Fruit fly (Drosophila melanogaster): Measurements from ENCODE around the gene CG43169.

CG43169 gene

DNA sequence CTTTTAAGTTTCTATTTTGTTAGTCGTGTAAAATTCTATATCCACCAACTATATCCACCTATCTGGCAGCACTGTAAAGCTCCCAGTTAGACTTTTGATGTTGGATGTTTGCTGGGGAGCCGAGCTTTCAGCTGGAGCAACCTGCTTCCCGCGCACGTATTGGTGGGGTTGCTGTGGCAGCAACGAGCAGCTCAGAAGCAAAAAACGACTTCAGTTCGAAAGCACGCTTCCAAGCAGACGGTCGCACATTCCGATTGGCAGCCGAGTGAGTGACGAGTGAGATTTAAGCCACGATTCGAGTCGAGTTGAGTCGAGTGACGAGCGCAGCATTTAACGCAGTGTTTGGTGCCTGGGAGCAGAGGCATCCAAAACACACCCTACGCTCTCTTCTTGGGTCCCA lies 23.9 kb upstream of the CG43169 start, which contains the start of the genes Tsp66E and mfr (continued):
- no peak for TF ChIP-seq HmgZ (tag; optimal IDR thresholded peaks at IDR 0.05)
- no peak for TF ChIP-seq CG14050 (GFP tag; IDR thresholded peaks at IDR 0.05)
- TF ChIP-seq scrt (GFP tag; optimal IDR thresholded peaks at IDR 0.05) = no peak
- 0 out of 2 replicates have a peak, but pooled peaks have one; percentile 33 for TF ChIP-seq bowl (GFP tag; IDR thresholded peaks at IDR 0.05)
- no peak for TF ChIP-seq p53 (GFP tag; optimal IDR thresholded peaks at IDR 0.05)
- no peak for TF ChIP-seq grau (tag; optimal IDR thresholded peaks at IDR 0.05)
- TF ChIP-seq CG10366 (GFP tag; IDR thresholded peaks at IDR 0.05) = no peak
- peak; percentile 32 for TF ChIP-seq B-H2 (GFP tag; optimal IDR thresholded peaks at IDR 0.05)
- TF ChIP-seq otp (GFP tag; IDR thresholded peaks at IDR 0.05) = no peak
- no peak; the same call in 2 of the 3 replicates for TF ChIP-seq knrl (GFP tag; IDR thresholded peaks at IDR 0.05; ENCODE audit: partially characterized antibody)
- peak; percentile 7 for TF ChIP-seq lab (GFP tag; optimal IDR thresholded peaks at IDR 0.05)
- no peak for TF ChIP-seq zen (tag; optimal IDR thresholded peaks at IDR 0.05)
- 0 out of 2 replicates have a peak, but pooled peaks have one; percentile 38 for TF ChIP-seq CG14014 (GFP tag; IDR thresholded peaks at IDR 0.05)
- no peak for TF ChIP-seq CG17385 (GFP tag; optimal IDR thresholded peaks at IDR 0.05)
- no peak for TF ChIP-seq unpg (GFP tag; optimal IDR thresholded peaks at IDR 0.05)
- no peak for TF ChIP-seq tin (GFP tag; optimal IDR thresholded peaks at IDR 0.05)
- no peak for TF ChIP-seq CG15601 (tag; optimal IDR thresholded peaks at IDR 0.05)
- no peak; the same call in 2 of the 3 replicates for TF ChIP-seq row (GFP tag; IDR thresholded peaks at IDR 0.05)
- 0 out of 2 replicates have a peak, but pooled peaks have one; percentile 27 for TF ChIP-seq ttk (GFP tag; IDR thresholded peaks at IDR 0.05)
- TF ChIP-seq CG6683 (GFP tag; optimal IDR thresholded peaks at IDR 0.05) = no peak
- no peak for TF ChIP-seq CG34224 (GFP tag; IDR thresholded peaks at IDR 0.05; ENCODE audit: partially characterized antibody)
- no peak for TF ChIP-seq CG15514 (GFP tag; optimal IDR thresholded peaks at IDR 0.05)
- no peak for TF ChIP-seq bsh (GFP tag; optimal IDR thresholded peaks at IDR 0.05)
- TF ChIP-seq gce (GFP tag; IDR thresholded peaks at IDR 0.05) = no peak
- TF ChIP-seq Dek (tag; optimal IDR thresholded peaks at IDR 0.05) = no peak
- no peak for TF ChIP-seq Oaz (GFP tag; IDR thresholded peaks at IDR 0.05)
- peak; percentile 99 for TF ChIP-seq CG6175 (GFP tag; IDR thresholded peaks at IDR 0.05)
- TF ChIP-seq CG10654 (GFP tag; optimal IDR thresholded peaks at IDR 0.05) = no peak
- no peak for TF ChIP-seq Oli (tag; optimal IDR thresholded peaks at IDR 0.05)
- TF ChIP-seq Hsf (GFP tag; optimal IDR thresholded peaks at IDR 0.05) = no peak
- peak; percentile 15 to 85 for TF ChIP-seq Hr51 (GFP tag; optimal IDR thresholded peaks at IDR 0.05)
- TF ChIP-seq CG6765 (GFP tag; optimal IDR thresholded peaks at IDR 0.05) = peak; percentile 24
- TF ChIP-seq CG1024 (GFP tag; IDR thresholded peaks at IDR 0.05) = 0 out of 2 replicates have a peak, but pooled peaks have one; percentile 24
- TF ChIP-seq stc (GFP tag; IDR thresholded peaks at IDR 0.05) = peak; percentile 47; the same call in 1 of the 2 replicates
- no peak for TF ChIP-seq ems (GFP tag; optimal IDR thresholded peaks at IDR 0.05)
- no peak for TF ChIP-seq CG15696 (tag; optimal IDR thresholded peaks at IDR 0.05)
- no peak for TF ChIP-seq CG1603 (tag; optimal IDR thresholded peaks at IDR 0.05)
- no peak for TF ChIP-seq CG14667 (GFP tag; IDR thresholded peaks at IDR 0.05)
- no peak for TF ChIP-seq ssp (GFP tag; IDR thresholded peaks at IDR 0.05)
- TF ChIP-seq Lpt (GFP tag; optimal IDR thresholded peaks at IDR 0.05) = no peak
- TF ChIP-seq kay (GFP tag; optimal IDR thresholded peaks at IDR 0.05) = no peak
- TF ChIP-seq Nf-YA (GFP tag; IDR thresholded peaks at IDR 0.05) = no peak
- TF ChIP-seq chm (GFP tag; IDR thresholded peaks at IDR 0.05) = peak; percentile 72; the same call in 1 of the 2 replicates
- no peak for TF ChIP-seq repo (GFP tag; optimal IDR thresholded peaks at IDR 0.05)
- TF ChIP-seq zfh1 (GFP tag; IDR thresholded peaks at IDR 0.05) = peak; percentile 28; the same call in 1 of the 3 replicates
- no peak for TF ChIP-seq wor (GFP tag; IDR thresholded peaks at IDR 0.05)
- TF ChIP-seq gro (GFP tag; optimal IDR thresholded peaks at IDR 0.05) = no peak
- no peak for TF ChIP-seq ab (GFP tag; optimal IDR thresholded peaks at IDR 0.05)
- no peak for TF ChIP-seq CG10979 (tag; optimal IDR thresholded peaks at IDR 0.05)
- TF ChIP-seq onecut (GFP tag; IDR thresholded peaks at IDR 0.05) = no peak
- no peak for TF ChIP-seq CG3995 (GFP tag; optimal IDR thresholded peaks at IDR 0.05)

Data from whole organism, embryonic.